Worm (Caenorhabditis elegans) whole organism, mixed stage, embryonic: ENCODE measurements around the gene rpl-33.

Experiments used
- ceh-39 ChIP-seq: fragments of 150-350 bp; optimal IDR thresholded peaks from 2 replicates; lab custom pipeline; 2014; ENCODE audit warnings: missing biosample characterization, missing genetic modification characterization
- hlh-1 ChIP-seq: fragments of 150-350 bp; optimal IDR thresholded peaks from 2 replicates; lab custom pipeline; 2014; ENCODE audit warnings: missing biosample characterization, missing genetic modification reagents, missing genetic modification characterization
- lsy-2 ChIP-seq: fragments of 150-350 bp; optimal IDR thresholded peaks from 2 replicates; lab custom pipeline; 2014; ENCODE audit warnings: missing biosample characterization, missing genetic modification characterization
- sptf-1 ChIP-seq: sonication (generic microtip); optimal IDR thresholded peaks from 2 replicates; lab custom pipeline; 2017; ENCODE audit warnings: mild to moderate bottlenecking, missing genetic modification characterization, moderate library complexity, missing compliant biosample characterization
- unc-120 ChIP-seq: sonication (generic microtip); optimal IDR thresholded peaks from 2 replicates; lab custom pipeline; 2017; ENCODE audit warnings: missing genetic modification characterization, missing compliant biosample characterization; ENCODE audit not compliant: poor library complexity, severe bottlenecking
- unc-62 ChIP-seq: fragments of 150-350 bp; optimal IDR thresholded peaks from 2 replicates; lab custom pipeline; 2014; ENCODE audit warnings: missing biosample characterization, missing genetic modification reagents, missing genetic modification characterization

The rpl-33 gene

DNA sequence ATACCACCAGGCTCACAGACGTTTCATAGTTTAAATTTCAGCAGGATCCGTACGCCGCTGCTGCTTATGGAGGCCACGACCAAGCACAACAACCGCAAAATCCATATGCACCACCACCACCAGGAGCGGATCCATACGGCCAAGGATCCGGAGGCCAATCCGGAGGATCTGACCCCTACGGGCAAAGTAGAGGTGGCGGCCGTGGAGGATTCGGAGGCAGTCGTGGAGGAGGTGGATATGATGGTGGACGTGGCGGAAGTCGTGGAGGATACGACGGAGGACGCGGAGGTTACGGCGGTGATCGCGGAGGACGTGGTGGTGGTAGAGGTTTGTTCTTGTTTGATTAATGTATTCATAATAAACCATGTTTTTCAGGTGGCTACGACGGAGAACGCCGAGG is 47.7 kb downstream of the rpl-33 start:
- TF ChIP-seq sptf-1 = peak; percentile 1

DNA sequence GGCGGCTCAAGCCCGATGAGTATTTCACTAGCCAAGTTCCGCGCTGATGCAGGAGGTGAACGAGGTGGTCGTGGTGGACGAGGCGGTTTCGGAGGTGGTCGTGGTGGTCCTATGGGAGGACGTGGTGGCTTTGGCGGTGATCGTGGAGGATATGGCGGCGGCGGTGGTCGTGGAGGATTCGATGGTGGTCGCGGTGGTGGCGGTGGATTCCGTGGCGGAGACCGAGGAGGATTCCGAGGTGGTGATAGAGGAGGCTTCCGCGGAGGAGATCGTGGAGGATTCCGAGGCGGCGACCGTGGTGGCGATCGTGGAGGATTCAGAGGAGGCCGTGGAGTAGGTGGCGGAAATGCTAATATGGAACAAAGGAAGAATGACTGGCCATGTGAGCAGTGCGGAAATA is 49.3 kb downstream of the rpl-33 start:
- TF ChIP-seq lsy-2 (tag; lab: Kevin White, UChicago) (no peak), ceh-39 (tag; lab: Kevin White, UChicago) (no peak), unc-62 (GFP tag; lab: Kevin White, UChicago) (no peak), unc-120 (tag; lab: Kevin White, UChicago) (no peak)

DNA sequence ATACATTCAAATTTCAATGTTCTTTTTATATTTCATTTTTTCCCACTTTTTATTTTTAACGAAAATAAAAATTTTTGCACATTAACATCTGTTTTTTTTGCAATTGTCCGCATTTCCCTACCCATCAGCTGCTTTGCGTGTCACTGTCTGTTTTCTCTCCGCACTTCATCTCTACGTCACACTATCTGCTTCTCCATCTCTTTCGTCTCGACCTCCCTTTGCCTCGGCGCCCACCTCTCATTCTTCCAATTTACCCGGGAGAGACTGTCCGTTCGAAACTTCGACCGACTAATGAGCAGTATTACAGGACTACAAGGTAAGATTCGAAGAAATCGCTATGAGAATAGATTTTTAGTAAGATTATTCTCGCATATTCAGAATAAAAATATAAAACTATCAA is 50.0 kb downstream of the rpl-33 start, which contains the start of gene C27H5.2:
Gene C27H5.2 (plus strand): TSS at position 190 of the 400 bp plus-strand sequence.
- peak; percentile 31 for TF ChIP-seq hlh-1
- no peak for TF ChIP-seq ceh-39 (tag; lab: Kevin White, UChicago)
